Worm (Caenorhabditis elegans) whole organism, early embryonic: ENCODE measurements around the gene frpr-5.

Source experiments
- ceh-13 ChIP-seq: fragments of 200-800 bp; sonication (Bioruptor generic); optimal IDR thresholded peaks from 2 replicates; lab custom pipeline; 2018; ENCODE audit warnings: mild to moderate bottlenecking, missing genetic modification characterization, missing compliant biosample characterization
- flt-1 ChIP-seq: fragments of 200-800 bp; sonication (Bioruptor generic); IDR thresholded peaks from 2 replicates; pipeline ENCODE4 v1.3.6; 2022; ENCODE audit warnings: missing genetic modification characterization, missing compliant biosample characterization
- pes-1 ChIP-seq: fragments of 200-800 bp; sonication (Bioruptor generic); IDR thresholded peaks from 2 replicates; pipeline ENCODE4 v1.3.6; 2022; ENCODE audit warnings: missing genetic modification reagents, missing genetic modification characterization, missing compliant biosample characterization

- TF ChIP-seq pes-1 (GFP tag; lab: Robert Waterston, UW), result no peak
- no peak for TF ChIP-seq flt-1 (GFP tag; lab: Robert Waterston, UW)
- TF ChIP-seq ceh-13 (GFP tag; lab: Kevin White, UChicago), result no peak
Measured at ce11 chrV:13551601-13552000, 15.7 kb upstream of the frpr-5 start, which contains the start of the genes C56A3.4 and C56A3.5.
